Worm (Caenorhabditis elegans): ENCODE results near the gene cpt-3.

DNA sequence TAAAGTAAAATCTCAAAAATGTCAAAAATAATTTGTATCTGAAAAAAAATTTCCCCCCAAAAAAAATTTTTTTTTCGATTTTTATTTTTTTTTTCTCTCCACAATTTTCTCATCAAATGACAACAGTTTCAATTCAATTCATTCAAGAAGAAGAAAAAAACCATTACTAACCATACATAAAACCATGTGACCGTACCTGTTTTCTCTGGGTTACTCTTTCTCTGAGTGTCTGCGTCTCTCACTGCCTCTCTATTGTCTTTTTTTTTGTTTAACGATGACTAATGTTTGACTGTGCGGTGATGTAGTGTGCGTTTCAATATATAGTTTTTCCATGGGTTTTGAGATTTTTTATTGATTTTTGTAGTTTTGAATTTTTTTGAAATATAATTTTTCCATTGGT, 8.1 kb downstream of the cpt-3 start:
- TF ChIP-seq unc-130 (GFP tag; optimal IDR thresholded peaks at IDR 0.05): no peak
- no peak for TF ChIP-seq lim-7 (GFP tag; IDR thresholded peaks at IDR 0.05)

All from whole organism, L4 larva.